Worm (Caenorhabditis elegans): ENCODE measurements around the gene C38D4.10.

DNA sequence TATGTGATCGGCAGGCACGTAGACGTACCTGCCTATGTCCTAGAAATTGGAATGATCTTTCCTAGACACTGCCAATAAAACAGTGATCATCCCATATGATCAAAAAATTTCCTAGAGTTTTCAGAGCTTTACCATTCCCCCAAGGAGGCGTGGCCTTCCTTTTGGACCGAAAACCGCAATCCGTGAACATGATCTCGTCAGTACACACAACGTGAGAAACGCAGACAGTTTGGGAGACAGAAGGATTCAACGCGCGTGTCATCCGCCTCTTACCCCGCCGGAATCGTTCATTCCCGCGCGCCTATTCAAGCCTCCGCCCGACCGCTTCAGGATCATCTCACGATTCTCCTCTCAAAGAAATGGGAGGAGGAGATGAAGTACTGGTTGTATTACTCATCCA, 16.9 kb upstream of the C38D4.10 start, which contains the start of gene B0393.5:
- no peak for TF ChIP-seq nhr-237 (tag; optimal IDR thresholded peaks at IDR 0.05)
- no peak for TF ChIP-seq blmp-1 (tag; optimal IDR thresholded peaks at IDR 0.05; ENCODE audit: insufficient read depth)
- TF ChIP-seq ceh-82 (tag; optimal IDR thresholded peaks at IDR 0.05) = no peak
- TF ChIP-seq fos-1 (tag; optimal IDR thresholded peaks at IDR 0.05) = no peak
- TF ChIP-seq F13H6.1 (tag; optimal IDR thresholded peaks at IDR 0.05) = no peak
- TF ChIP-seq lin-13 (GFP tag; optimal IDR thresholded peaks at IDR 0.05) = no peak

Measured in whole organism, L2 larva.